Worm (Caenorhabditis elegans): ENCODE data around the gene F59A6.10.

The F59A6.10 gene

ce11 chrII:4966576-4966975, 37.2 kb upstream of the F59A6.10 start:
- TF ChIP-seq lin-1 (GFP tag; IDR thresholded peaks at IDR 0.05) = no peak
- no peak for TF ChIP-seq dmd-6 (GFP tag; IDR thresholded peaks at IDR 0.05)
- TF ChIP-seq php-3 (GFP tag; IDR thresholded peaks at IDR 0.05) = peak; percentile 59
- TF ChIP-seq ceh-20 (GFP tag; IDR thresholded peaks at IDR 0.05) = no peak
- TF ChIP-seq daf-12 (tag; optimal IDR thresholded peaks at IDR 0.05) = no peak
- no peak for TF ChIP-seq F37D6.2 (tag; optimal IDR thresholded peaks at IDR 0.05)
- no peak for TF ChIP-seq dmd-9 (GFP tag; IDR thresholded peaks at IDR 0.05)
- TF ChIP-seq pqm-1 (tag; optimal IDR thresholded peaks at IDR 0.05) = peak; percentile 14
- TF ChIP-seq Y75B8A.6 (GFP tag; IDR thresholded peaks at IDR 0.05) = no peak
- TF ChIP-seq cey-2 (tag; optimal IDR thresholded peaks at IDR 0.05; ENCODE audit: borderline replicate concordance, insufficient read depth) = no peak
- TF ChIP-seq nhr-10 (tag; optimal IDR thresholded peaks at IDR 0.05) = no peak
- no peak for TF ChIP-seq nhr-77 (tag; optimal IDR thresholded peaks at IDR 0.05)
- no peak for TF ChIP-seq gei-8 (GFP tag; optimal IDR thresholded peaks at IDR 0.05)
- no peak for TF ChIP-seq pha-4 (GFP tag; IDR thresholded peaks at IDR 0.05)
- TF ChIP-seq pha-4 (tag; optimal IDR thresholded peaks at IDR 0.05) = no peak
- TF ChIP-seq nhr-28 (tag; optimal IDR thresholded peaks at IDR 0.05) = peak; percentile 15
- no peak for TF ChIP-seq dpl-1 (GFP tag; optimal IDR thresholded peaks at IDR 0.05)
- TF ChIP-seq ztf-11 (tag; optimal IDR thresholded peaks at IDR 0.05) = no peak
- no peak for TF ChIP-seq ztf-7 (tag; optimal IDR thresholded peaks at IDR 0.05)
- no peak for TF ChIP-seq zfp-3 (GFP tag; conservative IDR thresholded peaks at IDR 0.05)
- no peak for TF ChIP-seq R02D3.7 (tag; optimal IDR thresholded peaks at IDR 0.05)
- TF ChIP-seq Y5F2A.4 (GFP tag; optimal IDR thresholded peaks at IDR 0.05) = no peak
- TF ChIP-seq dve-1 (tag; optimal IDR thresholded peaks at IDR 0.05; ENCODE audit: insufficient read depth) = peak; percentile 76
- TF ChIP-seq F10B5.3 (tag; optimal IDR thresholded peaks at IDR 0.05) = no peak
- no peak for TF ChIP-seq ceh-44 (GFP tag; IDR thresholded peaks at IDR 0.05)
- TF ChIP-seq hlh-30 (tag; optimal IDR thresholded peaks at IDR 0.05; ENCODE audit: insufficient read depth) = no peak
- no peak for TF ChIP-seq nhr-25 (tag; optimal IDR thresholded peaks at IDR 0.05; ENCODE audit: borderline replicate concordance, insufficient read depth)
- no peak for TF ChIP-seq zip-2 (tag; optimal IDR thresholded peaks at IDR 0.05)
- TF ChIP-seq lir-3 (tag; optimal IDR thresholded peaks at IDR 0.05) = no peak
- peak; percentile 14 for TF ChIP-seq hlh-11 (tag; optimal IDR thresholded peaks at IDR 0.05)
- no peak for TF ChIP-seq tra-1 (GFP tag; IDR thresholded peaks at IDR 0.05)
- TF ChIP-seq unc-39 (tag; optimal IDR thresholded peaks at IDR 0.05) = no peak
- TF ChIP-seq ces-1 (GFP tag; optimal IDR thresholded peaks at IDR 0.05) = no peak
- TF ChIP-seq mxl-2 (GFP tag; conservative IDR thresholded peaks at IDR 0.05) = no peak
- no peak for TF ChIP-seq nhr-76 (tag; optimal IDR thresholded peaks at IDR 0.05)
- no peak for TF ChIP-seq mep-1 (tag; optimal IDR thresholded peaks at IDR 0.05)
- TF ChIP-seq saeg-2 (GFP tag; IDR thresholded peaks at IDR 0.05) = no peak
- no peak for TF ChIP-seq nhr-237 (tag; optimal IDR thresholded peaks at IDR 0.05)
- TF ChIP-seq aha-1 (tag) = no peak
- TF ChIP-seq daf-16 (GFP tag; optimal IDR thresholded peaks at IDR 0.05) = no peak
- TF ChIP-seq daf-16 (tag; optimal IDR thresholded peaks at IDR 0.05) = peak; percentile 31
- no peak for TF ChIP-seq jun-1 (tag; optimal IDR thresholded peaks at IDR 0.05)
- no peak for TF ChIP-seq F49E8.2 (tag; optimal IDR thresholded peaks at IDR 0.05; ENCODE audit: borderline replicate concordance)
- no peak for TF ChIP-seq nhr-11 (tag; optimal IDR thresholded peaks at IDR 0.05)
- no peak for TF ChIP-seq skn-1 (tag; optimal IDR thresholded peaks at IDR 0.05)
- TF ChIP-seq fos-1 (tag; optimal IDR thresholded peaks at IDR 0.05) = no peak
- no peak for TF ChIP-seq ama-1 (optimal IDR thresholded peaks at IDR 0.05)
- no peak for TF ChIP-seq hif-1 (tag; optimal IDR thresholded peaks at IDR 0.05)
- TF ChIP-seq egl-27 (tag; optimal IDR thresholded peaks at IDR 0.05) = no peak
- no peak for TF ChIP-seq nhr-111 (GFP tag; optimal IDR thresholded peaks at IDR 0.05)
